Worm (Caenorhabditis elegans) whole organism, L1 larva: ENCODE measurements around the gene F10C2.4.

ENCODE experiments used
- C04F5.9 ChIP-seq: sonication (generic microtip); optimal IDR thresholded peaks from 2 replicates; lab custom pipeline; 2016; ENCODE audit warnings: missing genetic modification characterization, missing compliant biosample characterization
- C16A3.4 ChIP-seq: fragments of 150-350 bp; optimal IDR thresholded peaks from 2 replicates; lab custom pipeline; 2014; ENCODE audit warnings: missing biosample characterization, missing genetic modification characterization
- C34B4.2 ChIP-seq: sonication (generic microtip); optimal IDR thresholded peaks from 2 replicates; lab custom pipeline; 2017; ENCODE audit warnings: mild to moderate bottlenecking, missing genetic modification characterization, missing compliant biosample characterization
- F16B12.6 ChIP-seq: fragments of 150-350 bp; optimal IDR thresholded peaks from 2 replicates; lab custom pipeline; 2014; ENCODE audit warnings: missing biosample characterization, missing genetic modification characterization
- alr-1 ChIP-seq: fragments of 200-800 bp; sonication (Bioruptor generic); optimal IDR thresholded peaks from 2 replicates; lab custom pipeline; 2018; ENCODE audit warnings: borderline replicate concordance, mild to moderate bottlenecking, missing genetic modification characterization, missing compliant biosample characterization
- aly-2 ChIP-seq: fragments of 150-350 bp; optimal IDR thresholded peaks from 2 replicates; lab custom pipeline; 2014; ENCODE audit warnings: missing biosample characterization, missing genetic modification characterization
- ama-1 ChIP-seq: fragments of 150-350 bp; optimal IDR thresholded peaks from 2 replicates; lab custom pipeline; 2014
- ceh-63 ChIP-seq: fragments of 200-800 bp; sonication (Bioruptor generic); optimal IDR thresholded peaks from 2 replicates; lab custom pipeline; 2018; ENCODE audit warnings: mild to moderate bottlenecking, missing genetic modification characterization, missing compliant biosample characterization
- ceh-82 ChIP-seq, 3 experiments: fragments of 150-350 bp in 1 of 3; sonication (generic microtip) in 2 of 3; optimal IDR thresholded peaks; 2 replicates each; lab custom pipeline; 2014 to 2017; ENCODE audit warnings: missing biosample characterization in 3 of 3, missing genetic modification characterization in 3 of 3
- dpl-1 ChIP-seq, 3 experiments: fragments of 150-350 bp in 2 of 3; sonication (generic microtip) in 1 of 3; optimal IDR thresholded peaks; 2 replicates each; lab custom pipeline; 2014 to 2017; ENCODE audit warnings: missing biosample characterization in 3 of 3, missing genetic modification characterization in 3 of 3, missing genetic modification reagents in 3 of 3
- efl-1 ChIP-seq, 4 experiments: fragments of 150-350 bp; optimal IDR thresholded peaks in 3 of 4; peaks in 1 of 4; 1 replicate in 1 of 4; 2 replicates in 3 of 4; lab custom pipeline; 2014; ENCODE audit warnings: missing biosample characterization in 2 of 4, missing genetic modification characterization in 2 of 4, missing genetic modification reagents in 2 of 4
- efl-3 ChIP-seq: fragments of 200-800 bp; sonication (Bioruptor generic); optimal IDR thresholded peaks from 2 replicates; lab custom pipeline; 2018; ENCODE audit warnings: mild to moderate bottlenecking, missing genetic modification characterization, missing compliant biosample characterization
- elt-2 ChIP-seq: sonication (generic microtip); optimal IDR thresholded peaks from 2 replicates; lab custom pipeline; 2016; ENCODE audit warnings: missing genetic modification characterization, mild to moderate bottlenecking, inconsistent platforms, missing compliant biosample characterization, missing genetic modification reagents
- elt-3 ChIP-seq, 6 experiments: fragments of 150-350 bp in 1 of 6; sonication (generic microtip); optimal IDR thresholded peaks; 2 replicates each; lab custom pipeline; 2017 to 2018; ENCODE audit warnings: missing biosample characterization in 6 of 6, missing genetic modification characterization in 6 of 6, inconsistent platforms in 1 of 6
- hlh-17 ChIP-seq: fragments of 200-800 bp; sonication (Bioruptor generic); optimal IDR thresholded peaks from 2 replicates; lab custom pipeline; 2018; ENCODE audit warnings: missing genetic modification characterization, mild to moderate bottlenecking, missing compliant biosample characterization, moderate library complexity, borderline replicate concordance
- hpl-2 ChIP-seq: fragments of 150-350 bp; optimal IDR thresholded peaks from 2 replicates; lab custom pipeline; 2014; ENCODE audit warnings: missing biosample characterization, missing genetic modification reagents, missing genetic modification characterization
- isw-1 ChIP-seq: fragments of 200-800 bp; sonication (Bioruptor generic); IDR thresholded peaks from 2 replicates; pipeline ENCODE4 v1.3.6; 2022; ENCODE audit warnings: missing genetic modification characterization, missing compliant biosample characterization
- jun-1 ChIP-seq: fragments of 150-350 bp; optimal IDR thresholded peaks from 2 replicates; lab custom pipeline; 2014; ENCODE audit warnings: missing biosample characterization, missing genetic modification reagents, missing genetic modification characterization
- lin-14 ChIP-seq: fragments of 200-800 bp; sonication (Bioruptor generic); optimal IDR thresholded peaks from 2 replicates; lab custom pipeline; 2018; ENCODE audit warnings: mild to moderate bottlenecking, missing genetic modification characterization, moderate library complexity, missing compliant biosample characterization
- lin-35 ChIP-seq, 2 experiments: fragments of 150-350 bp; optimal IDR thresholded peaks; 2 replicates each; lab custom pipeline; 2014; ENCODE audit warnings: missing biosample characterization in 2 of 2, missing genetic modification characterization in 2 of 2, missing genetic modification reagents in 2 of 2
- lir-3 ChIP-seq: sonication (generic microtip); optimal IDR thresholded peaks from 2 replicates; lab custom pipeline; 2016; ENCODE audit warnings: mild to moderate bottlenecking, missing genetic modification characterization, moderate library complexity, missing compliant biosample characterization; ENCODE audit not compliant: poor library complexity
- mab-9 ChIP-seq: fragments of 200-800 bp; sonication (Bioruptor generic); IDR thresholded peaks from 2 replicates; pipeline ENCODE4 v1.3.6; 2022; ENCODE audit warnings: missing genetic modification reagents, missing genetic modification characterization, missing compliant biosample characterization
- mdl-1 ChIP-seq, 2 experiments: fragments of 150-350 bp; optimal IDR thresholded peaks; 2 replicates each; lab custom pipeline; 2014 to 2017; ENCODE audit warnings: missing biosample characterization in 2 of 2, missing genetic modification characterization in 2 of 2, inconsistent platforms in 1 of 2
- mef-2 ChIP-seq: fragments of 150-350 bp; optimal IDR thresholded peaks from 2 replicates; lab custom pipeline; 2014; ENCODE audit warnings: missing biosample characterization, missing genetic modification characterization
- nhr-20 ChIP-seq: sonication (generic microtip); optimal IDR thresholded peaks from 2 replicates; lab custom pipeline; 2016; ENCODE audit warnings: mild to moderate bottlenecking, missing genetic modification characterization, missing compliant biosample characterization
- nhr-71 ChIP-seq: sonication (generic microtip); optimal IDR thresholded peaks from 2 replicates; lab custom pipeline; 2016; ENCODE audit warnings: mild to moderate bottlenecking, missing genetic modification characterization, moderate library complexity, missing compliant biosample characterization
- nhr-77 ChIP-seq: fragments of 150-350 bp; optimal IDR thresholded peaks from 2 replicates; lab custom pipeline; 2014; ENCODE audit warnings: missing biosample characterization, missing genetic modification characterization
- nhr-84 ChIP-seq: sonication (generic microtip); optimal IDR thresholded peaks from 2 replicates; lab custom pipeline; 2017; ENCODE audit warnings: missing biosample characterization, missing genetic modification characterization
- nhr-85 ChIP-seq: sonication (generic microtip); peaks from one replicate; lab custom pipeline; 2016; ENCODE audit warnings: missing genetic modification characterization, inconsistent platforms, missing compliant biosample characterization
- pag-3 ChIP-seq: sonication (generic microtip); optimal IDR thresholded peaks from 2 replicates; lab custom pipeline; 2017; ENCODE audit warnings: missing genetic modification characterization, mild to moderate bottlenecking, missing compliant biosample characterization, antibody characterized with exemption, borderline replicate concordance; ENCODE audit not compliant: insufficient read depth
- skn-1 ChIP-seq: fragments of 150-350 bp; optimal IDR thresholded peaks from 2 replicates; lab custom pipeline; 2014; ENCODE audit warnings: missing biosample characterization, missing genetic modification characterization
- snpc-4 ChIP-seq: fragments of 150-350 bp; optimal IDR thresholded peaks from 2 replicates; lab custom pipeline; 2014; ENCODE audit warnings: missing biosample characterization, missing genetic modification characterization
- snu-23 ChIP-seq: sonication (generic microtip); optimal IDR thresholded peaks from 2 replicates; lab custom pipeline; 2016; ENCODE audit warnings: missing genetic modification characterization, missing compliant biosample characterization
- sox-4 ChIP-seq: sonication (generic microtip); optimal IDR thresholded peaks from 2 replicates; lab custom pipeline; 2016; ENCODE audit warnings: missing genetic modification characterization, missing compliant biosample characterization
- sptf-1 ChIP-seq: fragments of 150-350 bp; optimal IDR thresholded peaks from 2 replicates; lab custom pipeline; 2014; ENCODE audit warnings: missing biosample characterization, missing genetic modification characterization
- tbx-2 ChIP-seq: sonication (generic microtip); optimal IDR thresholded peaks from 2 replicates; lab custom pipeline; 2016; ENCODE audit warnings: missing genetic modification characterization, missing compliant biosample characterization
- unc-30 ChIP-seq: sonication (generic microtip); optimal IDR thresholded peaks from 2 replicates; lab custom pipeline; 2017; ENCODE audit warnings: missing biosample characterization, missing genetic modification characterization
- unc-86 ChIP-seq: sonication (generic microtip); optimal IDR thresholded peaks from 2 replicates; lab custom pipeline; 2016; ENCODE audit warnings: missing genetic modification characterization, missing compliant biosample characterization
- unc-98 ChIP-seq: fragments of 200-800 bp; sonication (Bioruptor generic); IDR thresholded peaks from 2 replicates; pipeline ENCODE4 v1.3.6; 2022; ENCODE audit warnings: missing genetic modification characterization, missing compliant biosample characterization
- zag-1 ChIP-seq: fragments of 150-350 bp; optimal IDR thresholded peaks from 2 replicates; lab custom pipeline; 2014; ENCODE audit warnings: missing biosample characterization, missing genetic modification characterization
- ztf-11 ChIP-seq, 2 experiments: sonication (generic microtip); optimal IDR thresholded peaks; 2 replicates each; lab custom pipeline; 2016 to 2017; ENCODE audit warnings: missing genetic modification characterization in 2 of 2, missing biosample characterization in 1 of 2, missing compliant biosample characterization in 1 of 2

The F10C2.4 gene

DNA sequence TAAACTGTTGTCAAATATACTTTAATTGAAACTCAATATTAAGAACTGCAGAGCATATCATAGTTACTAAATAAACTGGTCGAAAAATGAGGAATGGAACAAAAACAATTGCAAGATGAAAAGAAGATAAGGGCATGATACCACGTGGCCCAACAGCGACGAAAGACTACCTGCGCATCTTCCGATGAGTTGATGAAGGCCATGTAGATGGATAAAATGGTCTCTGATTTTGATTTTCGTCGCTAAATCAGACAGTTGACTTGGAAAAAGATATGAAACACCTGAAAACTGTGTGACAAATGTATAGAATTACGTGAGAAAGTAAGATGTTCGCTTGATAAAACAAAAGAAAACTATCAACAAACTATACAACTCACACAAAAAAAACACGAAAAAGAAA, 30.1 kb downstream of the F10C2.4 start (continued):
- TF ChIP-seq lir-3 (tag; lab: Kevin White, UChicago) (no peak), mdl-1 (tag; optimal IDR thresholded peaks at IDR 0.05; lab: Kevin White, UChicago) (peak in 1 of 2 experiments; percentile 79), mab-9 (GFP tag; lab: Robert Waterston, UW) (no peak), nhr-85 (tag; lab: Kevin White, UChicago) (peak; percentile 94), isw-1 (no peak), zag-1 (tag; lab: Kevin White, UChicago) (no peak), snu-23 (GFP tag; lab: Kevin White, UChicago) (peak; percentile 66), skn-1 (tag; lab: Kevin White, UChicago) (no peak), efl-3 (GFP tag; lab: Kevin White, UChicago) (no peak), sox-4 (tag; lab: Kevin White, UChicago) (no peak), lin-35 (GFP tag; optimal IDR thresholded peaks at IDR 0.05; lab: Kevin White, UChicago) (peak in 1 of 2 experiments; percentile 38), efl-1 (optimal IDR thresholded peaks at IDR 0.05; lab: Kevin White, UChicago) (no peak), efl-1 (GFP tag; optimal IDR thresholded peaks at IDR 0.05 in 1 of 2; lab: Kevin White, UChicago) (no peak), ama-1 (lab: Kevin White, UChicago) (no peak), unc-86 (tag; lab: Kevin White, UChicago) (no peak), C34B4.2 (tag; lab: Kevin White, UChicago) (no peak), C04F5.9 (no peak), ceh-82 (tag; optimal IDR thresholded peaks at IDR 0.05; lab: Kevin White, UChicago) (no peak), hlh-17 (GFP tag; lab: Kevin White, UChicago) (no peak), mef-2 (no peak), sptf-1 (tag; lab: Kevin White, UChicago) (no peak), snpc-4 (tag; lab: Kevin White, UChicago) (no peak), ztf-11 (tag; optimal IDR thresholded peaks at IDR 0.05; lab: Kevin White, UChicago) (no peak), tbx-2 (tag; lab: Kevin White, UChicago) (no peak), nhr-84 (tag; lab: Kevin White, UChicago) (no peak), nhr-20 (tag; lab: Kevin White, UChicago) (peak; percentile 79), jun-1 (tag; lab: Kevin White, UChicago) (no peak), dpl-1 (GFP tag; optimal IDR thresholded peaks at IDR 0.05; lab: Kevin White, UChicago) (no peak), alr-1 (tag; lab: Kevin White, UChicago) (no peak), unc-30 (tag; lab: Kevin White, UChicago) (no peak), hpl-2 (no peak), unc-98 (GFP tag; lab: Robert Waterston, UW) (no peak), aly-2 (tag; lab: Kevin White, UChicago) (no peak), elt-2 (tag; lab: Kevin White, UChicago) (no peak), nhr-77 (tag; lab: Kevin White, UChicago) (no peak), lin-14 (peak; percentile 81), C16A3.4 (peak; percentile 16), elt-3 (tag; optimal IDR thresholded peaks at IDR 0.05; lab: Kevin White, UChicago) (peak in 4 of 6 experiments; percentile 41 to 93 (median 89)), pag-3 (no peak)

DNA sequence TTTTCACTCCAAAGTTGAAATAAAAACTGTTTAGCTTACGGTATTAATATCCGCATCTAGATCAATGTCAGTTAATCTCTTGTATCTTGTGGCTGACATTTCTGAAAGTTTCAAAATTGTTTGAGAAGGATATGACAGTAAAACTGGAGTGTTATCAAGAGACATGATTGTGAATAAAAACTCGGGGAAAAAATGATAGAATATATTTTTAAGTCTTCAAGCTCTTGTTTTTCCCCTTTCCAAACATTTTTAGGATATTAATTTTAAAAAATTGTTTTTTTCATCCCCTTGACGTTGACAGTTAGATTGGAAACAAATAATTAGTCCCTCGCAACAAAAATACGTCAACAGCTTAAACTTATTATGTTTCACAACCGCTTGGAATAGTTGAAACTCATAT, 33.5 kb downstream of the F10C2.4 start, which contains the start of gene R07B7.6:
Gene R07B7.6 (minus strand): TSS at position 101 of the 400 bp plus-strand sequence.
- TF ChIP-seq lin-14 (no peak), F16B12.6 (tag; lab: Kevin White, UChicago) (no peak), sptf-1 (tag; lab: Kevin White, UChicago) (no peak), ceh-63 (GFP tag; lab: Kevin White, UChicago) (no peak), nhr-20 (tag; lab: Kevin White, UChicago) (no peak), unc-98 (GFP tag; lab: Robert Waterston, UW) (no peak), C04F5.9 (no peak), lin-35 (GFP tag; optimal IDR thresholded peaks at IDR 0.05; lab: Kevin White, UChicago) (no peak), nhr-71 (no peak)
